Worm (Caenorhabditis elegans) whole organism, young adult: ENCODE measurements around the gene magu-4.

ENCODE experiments used
- C17E4.6 ChIP-seq: fragments of 200-800 bp; sonication (Bioruptor generic); IDR thresholded peaks from 2 replicates; pipeline ENCODE4 v1.3.6; 2022; ENCODE audit warnings: missing genetic modification reagents, missing genetic modification characterization, missing compliant biosample characterization
- F57A8.1 ChIP-seq: fragments of 200-800 bp; sonication (Bioruptor generic); optimal IDR thresholded peaks from 2 replicates; lab custom pipeline; 2018; ENCODE audit warnings: mild to moderate bottlenecking, missing genetic modification characterization, moderate library complexity, missing compliant biosample characterization
- lin-26 ChIP-seq: fragments of 200-800 bp; sonication (Bioruptor generic); IDR thresholded peaks from 2 replicates; pipeline ENCODE4 v1.3.6; 2022; ENCODE audit warnings: missing genetic modification reagents, missing genetic modification characterization, missing compliant biosample characterization
- pbrm-1 ChIP-seq: fragments of 200-800 bp; sonication (Bioruptor generic); IDR thresholded peaks from 2 replicates; pipeline ENCODE4 v1.3.6; 2022; ENCODE audit warnings: missing genetic modification reagents, missing genetic modification characterization, missing compliant biosample characterization
- pha-4 ChIP-seq: fragments of 150-350 bp; sonication (generic microtip); optimal IDR thresholded peaks from 2 replicates; lab custom pipeline; 2014; ENCODE audit warnings: missing biosample characterization, missing genetic modification reagents, missing genetic modification characterization
- tbx-9 ChIP-seq: sonication (generic microtip); optimal IDR thresholded peaks from 2 replicates; lab custom pipeline; 2016; ENCODE audit warnings: borderline replicate concordance, missing genetic modification characterization, inconsistent platforms, missing compliant biosample characterization

ce11 chrIV:10059175-10059574 lies 49.6 kb downstream of the magu-4 start:
- TF ChIP-seq pha-4 (tag; lab: Kevin White, UChicago), result no peak
- TF ChIP-seq F57A8.1 (GFP tag; lab: Kevin White, UChicago), result no peak
- TF ChIP-seq pbrm-1, result no peak
- no peak for TF ChIP-seq tbx-9
- no peak for TF ChIP-seq C17E4.6 (GFP tag; lab: Robert Waterston, UW)
- no peak for TF ChIP-seq lin-26 (GFP tag; lab: Robert Waterston, UW)
